Fruit fly (Drosophila melanogaster) whole organism: ENCODE results near the gene CG11694.

Experiments
- Dll ChIP-seq: fragments of >200 bp; optimal IDR thresholded peaks from 2 replicates; lab custom pipeline; 2017
- EcR ChIP-seq, 2 experiments: fragments of >200 bp; optimal IDR thresholded peaks; 2 replicates each; lab custom pipeline; 2017; ENCODE audit warnings: missing biosample characterization in 2 of 2, missing genetic modification characterization in 2 of 2, missing genetic modification reagents in 2 of 2
- pan ChIP-seq: fragments of >200 bp; optimal IDR thresholded peaks from 2 replicates; lab custom pipeline; 2017
- psq ChIP-seq: fragments of >200 bp; optimal IDR thresholded peaks from 2 replicates; lab custom pipeline; 2017
- usp ChIP-seq: fragments of >200 bp; optimal IDR thresholded peaks from 2 replicates; lab custom pipeline; 2017; ENCODE audit warnings: missing biosample characterization, missing genetic modification characterization, mixed read lengths

dm6 chr3R:8334471-8334783 lies 22.5 kb upstream of the CG11694 start:
- TF ChIP-seq usp (no peak), pan (lab: Kevin White, UChicago) (no peak), Dll (lab: Kevin White, UChicago) (no peak), EcR (GFP tag; optimal IDR thresholded peaks at IDR 0.05; lab: Kevin White, UChicago) (no peak), psq (lab: Kevin White, UChicago) (no peak)
